Fruit fly (Drosophila melanogaster) whole organism, embryonic: ENCODE measurements around the gene P5CDh2.

Source experiments
- Atf3 ChIP-seq: fragments of 200-800 bp; sonication (Bioruptor generic); optimal IDR thresholded peaks from 3 replicates; lab custom pipeline; 2016; ENCODE audit warnings: missing biosample characterization, missing genetic modification characterization
- BEAF-32 ChIP-seq: fragments of 200-800 bp; sonication (Bioruptor generic); optimal IDR thresholded peaks from 3 replicates; lab custom pipeline; 2017; ENCODE audit warnings: missing biosample characterization, missing genetic modification characterization, mild to moderate bottlenecking, moderate library complexity, missing genetic modification reagents
- CG1024 ChIP-seq: fragments of 200-800 bp; sonication (Bioruptor generic); IDR thresholded peaks from 2 replicates; pipeline ENCODE4 v1.3.6; 2022; ENCODE audit warnings: missing biosample characterization, missing genetic modification characterization
- CG10267 ChIP-seq: fragments of 200-800 bp; sonication (Bioruptor generic); optimal IDR thresholded peaks from 2 replicates; lab custom pipeline; 2018; ENCODE audit warnings: missing biosample characterization, mild to moderate bottlenecking, missing genetic modification characterization, moderate library complexity
- CG12104 ChIP-seq: fragments of 200-800 bp; sonication (Bioruptor generic); optimal IDR thresholded peaks from 3 replicates; lab custom pipeline; 2016; ENCODE audit warnings: missing biosample characterization, missing genetic modification characterization
- CG12155 ChIP-seq: fragments of 200-800 bp; sonication (Bioruptor generic); optimal IDR thresholded peaks from 3 replicates; lab custom pipeline; 2016; ENCODE audit warnings: missing biosample characterization, missing genetic modification characterization
- CG12391 ChIP-seq: fragments of 200-800 bp; sonication (Bioruptor generic); optimal IDR thresholded peaks from 3 replicates; lab custom pipeline; 2018; ENCODE audit warnings: missing biosample characterization, mild to moderate bottlenecking, missing genetic modification characterization, moderate library complexity
- CG15011 ChIP-seq: fragments of 200-800 bp; sonication (Bioruptor generic); optimal IDR thresholded peaks from 3 replicates; lab custom pipeline; 2018; ENCODE audit warnings: missing biosample characterization, mild to moderate bottlenecking, missing genetic modification characterization
- CG17829 ChIP-seq: fragments of 200-800 bp; optimal IDR thresholded peaks from 2 replicates; lab custom pipeline; 2019; ENCODE audit warnings: missing biosample characterization, mild to moderate bottlenecking, missing genetic modification characterization, moderate library complexity
- CG18011 ChIP-seq: fragments of 200-800 bp; sonication (Bioruptor generic); optimal IDR thresholded peaks from 2 replicates; lab custom pipeline; 2017; ENCODE audit warnings: missing biosample characterization, missing genetic modification characterization, mild to moderate bottlenecking, moderate library complexity, missing genotype
- CG18599 ChIP-seq: fragments of 200-800 bp; sonication (Bioruptor generic); optimal IDR thresholded peaks from 3 replicates; lab custom pipeline; 2017; ENCODE audit warnings: missing biosample characterization, missing genetic modification characterization, mild to moderate bottlenecking, moderate library complexity, missing genetic modification reagents
- CG42726 ChIP-seq: fragments of 200-800 bp; sonication (Bioruptor generic); IDR thresholded peaks from 2 replicates; pipeline ENCODE4 v1.3.6; 2022; ENCODE audit warnings: missing biosample characterization, missing genetic modification characterization; ENCODE audit not compliant: partially characterized antibody
- CG4424 ChIP-seq: fragments of 200-800 bp; sonication (Bioruptor generic); optimal IDR thresholded peaks from 3 replicates; lab custom pipeline; 2016; ENCODE audit warnings: missing biosample characterization, missing genetic modification characterization
- CG4617 ChIP-seq: fragments of 200-800 bp; sonication (Bioruptor generic); optimal IDR thresholded peaks from 3 replicates; lab custom pipeline; 2016; ENCODE audit warnings: missing biosample characterization, missing genetic modification characterization, borderline replicate concordance
- CG6254 ChIP-seq: fragments of 200-800 bp; sonication (Bioruptor generic); optimal IDR thresholded peaks from 3 replicates; lab custom pipeline; 2017; ENCODE audit warnings: mild to moderate bottlenecking, missing biosample characterization, missing genetic modification reagents, missing genetic modification characterization
- CG6791 ChIP-seq: fragments of 200-800 bp; sonication (Bioruptor generic); IDR thresholded peaks from 3 replicates; pipeline ENCODE4 v1.3.6; 2022; ENCODE audit warnings: missing biosample characterization, missing genetic modification characterization; ENCODE audit not compliant: partially characterized antibody
- CG8281 ChIP-seq: fragments of 200-800 bp; sonication (Bioruptor generic); optimal IDR thresholded peaks from 2 replicates; lab custom pipeline; 2018; ENCODE audit warnings: missing biosample characterization, mild to moderate bottlenecking, missing genetic modification characterization, moderate library complexity
- CG9609 ChIP-seq: fragments of 200-800 bp; sonication (Bioruptor generic); optimal IDR thresholded peaks from 3 replicates; lab custom pipeline; 2016; ENCODE audit warnings: missing biosample characterization, missing genetic modification characterization
- Dfd ChIP-seq, 2 experiments: fragments of >200 bp; optimal IDR thresholded peaks; 2 replicates each; lab custom pipeline; 2017; ENCODE audit warnings: missing biosample characterization in 2 of 2, missing genetic modification characterization in 2 of 2
- Dll ChIP-seq: fragments of 200-800 bp; sonication (Bioruptor generic); IDR thresholded peaks from 4 replicates; pipeline ENCODE4 v1.3.6; 2022; ENCODE audit warnings: missing biosample characterization, missing genetic modification characterization; ENCODE audit not compliant: partially characterized antibody
- Doc3 ChIP-seq: fragments of 200-800 bp; sonication (Bioruptor generic); IDR thresholded peaks from 3 replicates; pipeline ENCODE4 v1.3.6; 2022; ENCODE audit warnings: missing biosample characterization, missing genetic modification characterization; ENCODE audit not compliant: partially characterized antibody
- MBD-R2 ChIP-seq: fragments of 200-800 bp; sonication (Bioruptor generic); IDR thresholded peaks from 2 replicates; pipeline ENCODE4 v1.3.6; 2022; ENCODE audit warnings: missing biosample characterization, missing genetic modification characterization
- MESR4 ChIP-seq: fragments of 200-800 bp; sonication (Bioruptor generic); optimal IDR thresholded peaks from 2 replicates; lab custom pipeline; 2018; ENCODE audit warnings: missing biosample characterization, mild to moderate bottlenecking, missing genetic modification characterization, moderate library complexity
- MTF-1 ChIP-seq: fragments of 200-800 bp; sonication (Bioruptor generic); optimal IDR thresholded peaks from 2 replicates; lab custom pipeline; 2018; ENCODE audit warnings: missing biosample characterization, mild to moderate bottlenecking, missing genetic modification characterization, borderline replicate concordance
- Mes4 ChIP-seq: fragments of 200-800 bp; sonication (Bioruptor generic); optimal IDR thresholded peaks from 2 replicates; lab custom pipeline; 2016; ENCODE audit warnings: missing biosample characterization, missing genetic modification characterization
- NC2α ChIP-seq: fragments of 200-800 bp; sonication (Bioruptor generic); optimal IDR thresholded peaks from 2 replicates; lab custom pipeline; 2016; ENCODE audit warnings: missing biosample characterization, missing genetic modification characterization
- Pdp1 ChIP-seq, 2 experiments: fragments of 200-800 bp; sonication (Bioruptor generic); optimal IDR thresholded peaks; 3 replicates each; lab custom pipeline; 2016; ENCODE audit warnings: missing biosample characterization in 2 of 2, missing genetic modification characterization in 2 of 2, mild to moderate bottlenecking in 1 of 2, moderate library complexity in 1 of 2
- Scr ChIP-seq: fragments of 200-800 bp; sonication (Bioruptor generic); IDR thresholded peaks from 2 replicates; pipeline ENCODE4 v1.3.6; 2022; ENCODE audit warnings: missing biosample characterization, missing genetic modification characterization; ENCODE audit not compliant: partially characterized antibody
- Sry-δ ChIP-seq: fragments of 200-800 bp; sonication (Bioruptor generic); optimal IDR thresholded peaks from 2 replicates; lab custom pipeline; 2016; ENCODE audit warnings: missing biosample characterization, missing genetic modification characterization
- Stat92E ChIP-seq, 3 experiments: fragments of >200 bp in 2 of 3; fragments of 200-800 bp in 1 of 3; sonication (Bioruptor generic) in 1 of 3; optimal IDR thresholded peaks; 2 replicates each; lab custom pipeline; 2017 to 2019; ENCODE audit warnings: missing biosample characterization in 3 of 3, missing genetic modification characterization in 3 of 3, mild to moderate bottlenecking in 1 of 3, moderate library complexity in 1 of 3
- Taf1 ChIP-seq: fragments of 200-800 bp; sonication (Bioruptor generic); IDR thresholded peaks from 2 replicates; pipeline ENCODE4 v1.3.6; 2022; ENCODE audit warnings: missing biosample characterization, missing genetic modification characterization
- Xbp1 ChIP-seq: fragments of 200-800 bp; sonication (Bioruptor generic); optimal IDR thresholded peaks from 3 replicates; lab custom pipeline; 2016; ENCODE audit warnings: missing biosample characterization, mild to moderate bottlenecking, missing genetic modification characterization
- amos ChIP-seq: fragments of 200-800 bp; sonication (Bioruptor generic); IDR thresholded peaks from 2 replicates; pipeline ENCODE4 v1.3.6; 2022; ENCODE audit warnings: missing biosample characterization, missing genetic modification characterization; ENCODE audit not compliant: partially characterized antibody
- bbx ChIP-seq: fragments of 200-800 bp; sonication (Bioruptor generic); IDR thresholded peaks from 2 replicates; pipeline ENCODE4 v1.3.6; 2022; ENCODE audit warnings: missing biosample characterization, missing genetic modification characterization; ENCODE audit not compliant: partially characterized antibody
- chinmo ChIP-seq: fragments of 200-800 bp; sonication (Bioruptor generic); IDR thresholded peaks from 4 replicates; pipeline ENCODE4 v1.3.6; 2022; ENCODE audit warnings: missing biosample characterization, missing genetic modification characterization; ENCODE audit not compliant: partially characterized antibody
- gce ChIP-seq: fragments of 200-800 bp; sonication (Bioruptor generic); IDR thresholded peaks from 3 replicates; pipeline ENCODE4 v1.3.6; 2022; ENCODE audit warnings: missing biosample characterization, missing genetic modification characterization
- gcm ChIP-seq: fragments of 200-800 bp; sonication (Bioruptor generic); optimal IDR thresholded peaks from 2 replicates; lab custom pipeline; 2019; ENCODE audit warnings: missing biosample characterization, mild to moderate bottlenecking, missing genetic modification characterization, moderate library complexity
- hb ChIP-seq: fragments of 200-800 bp; sonication (Bioruptor generic); IDR thresholded peaks from 3 replicates; pipeline ENCODE4 v1.3.6; 2022; ENCODE audit warnings: missing biosample characterization, missing genetic modification characterization; ENCODE audit not compliant: partially characterized antibody
- inv ChIP-seq: fragments of 200-800 bp; sonication (Bioruptor generic); IDR thresholded peaks from 2 replicates; pipeline ENCODE4 v1.3.6; 2022; ENCODE audit warnings: missing biosample characterization, missing genetic modification characterization; ENCODE audit not compliant: partially characterized antibody
- mld ChIP-seq: fragments of 200-800 bp; sonication (Bioruptor generic); IDR thresholded peaks from 3 replicates; pipeline ENCODE4 v1.3.6; 2022; ENCODE audit warnings: missing biosample characterization, missing genetic modification characterization; ENCODE audit not compliant: partially characterized antibody
- nom ChIP-seq: fragments of 200-800 bp; sonication (Bioruptor generic); optimal IDR thresholded peaks from 2 replicates; lab custom pipeline; 2017; ENCODE audit warnings: missing biosample characterization, missing genetic modification characterization, mild to moderate bottlenecking, moderate library complexity, missing genetic modification reagents
- org-1 ChIP-seq: fragments of 200-800 bp; sonication (Bioruptor generic); optimal IDR thresholded peaks from 2 replicates; lab custom pipeline; 2017; ENCODE audit warnings: missing biosample characterization, missing genetic modification characterization
- pum ChIP-seq: fragments of 200-800 bp; sonication (Bioruptor generic); optimal IDR thresholded peaks from 2 replicates; lab custom pipeline; 2016; ENCODE audit warnings: missing biosample characterization, missing genetic modification characterization
- sima ChIP-seq: fragments of 200-800 bp; sonication (Bioruptor generic); optimal IDR thresholded peaks from 2 replicates; lab custom pipeline; 2016; ENCODE audit warnings: missing biosample characterization, missing genetic modification characterization
- sob ChIP-seq: fragments of 200-800 bp; sonication (Bioruptor generic); IDR thresholded peaks from 2 replicates; pipeline ENCODE4 v1.3.6; 2022; ENCODE audit warnings: missing biosample characterization, missing genetic modification characterization
- stwl ChIP-seq: fragments of 200-800 bp; sonication (Bioruptor generic); optimal IDR thresholded peaks from 3 replicates; lab custom pipeline; 2018; ENCODE audit warnings: missing biosample characterization, mild to moderate bottlenecking, missing genetic modification characterization, moderate library complexity
- tna ChIP-seq: fragments of 200-800 bp; sonication (Bioruptor generic); IDR thresholded peaks from 2 replicates; pipeline ENCODE4 v1.3.6; 2022; ENCODE audit warnings: missing biosample characterization, missing genetic modification characterization; ENCODE audit not compliant: partially characterized antibody
- vnd ChIP-seq: fragments of 200-800 bp; sonication (Bioruptor generic); IDR thresholded peaks from 3 replicates; pipeline ENCODE4 v1.3.6; 2022; ENCODE audit warnings: missing biosample characterization, missing genetic modification characterization; ENCODE audit not compliant: partially characterized antibody

Gene P5CDh2

dm6 chr3R:21878473-21878872, 737 bp downstream of the P5CDh2 start, which contains the start of gene CG34148:
Gene CG34148 (minus strand): TSS chr3R:21878686.
- TF ChIP-seq CG12155 (no peak), CG6254 (no peak), Xbp1 (GFP tag; lab: Kevin White, UChicago) (no peak), Atf3 (no peak), CG4617 (GFP tag; lab: Kevin White, UChicago) (peak; percentile 37), sima (no peak), CG12104 (GFP tag; lab: Kevin White, UChicago) (no peak), CG10267 (tag; lab: Kevin White, UChicago) (peak; percentile 34), bbx (GFP tag; lab: Robert Waterston, UW) (peak; percentile 80), CG8281 (tag; lab: Kevin White, UChicago) (no peak), Dfd (GFP tag; optimal IDR thresholded peaks at IDR 0.05; lab: Kevin White, UChicago) (no peak), CG18011 (GFP tag; lab: Kevin White, UChicago) (no peak), CG6791 (GFP tag; lab: Robert Waterston, UW) (peak; percentile 83), nom (no peak), CG9609 (GFP tag; lab: Kevin White, UChicago) (no peak), Taf1 (no peak), CG15011 (GFP tag; lab: Kevin White, UChicago) (no peak), Dll (peak; percentile 82), hb (GFP tag; lab: Robert Waterston, UW) (peak; percentile 63; the same call in 1 of the 3 replicates), gce (GFP tag; lab: Robert Waterston, UW) (no peak), CG1024 (GFP tag; lab: Robert Waterston, UW) (no peak), BEAF-32 (GFP tag; lab: Kevin White, UChicago) (peak; percentile 55), CG12391 (tag; lab: Kevin White, UChicago) (no peak), Stat92E (GFP tag; optimal IDR thresholded peaks at IDR 0.05; lab: Kevin White, UChicago) (no peak), NC2α (no peak), Mes4 (GFP tag; lab: Kevin White, UChicago) (no peak), chinmo (GFP tag; lab: Robert Waterston, UW) (0 out of 4 replicates have a peak, but pooled peaks have one; percentile 81), tna (GFP tag; lab: Robert Waterston, UW) (peak; percentile 90), gcm (GFP tag; lab: Kevin White, UChicago) (no peak), Pdp1 (GFP tag; optimal IDR thresholded peaks at IDR 0.05; lab: Kevin White, UChicago) (peak in 1 of 2 experiments; percentile 94), mld (GFP tag; lab: Robert Waterston, UW) (peak; percentile 67; the same call in 2 of the 3 replicates), CG42726 (GFP tag; lab: Robert Waterston, UW) (no peak), CG18599 (GFP tag; lab: Kevin White, UChicago) (no peak), org-1 (GFP tag; lab: Kevin White, UChicago) (no peak), inv (GFP tag; lab: Robert Waterston, UW) (peak; percentile 36; the same call in 1 of the 2 replicates), stwl (peak; percentile 53), CG4424 (GFP tag; lab: Kevin White, UChicago) (no peak), Scr (GFP tag; lab: Robert Waterston, UW) (peak; percentile 74), Sry-δ (GFP tag; lab: Kevin White, UChicago) (peak; percentile 28), CG17829 (no peak), MTF-1 (GFP tag; lab: Kevin White, UChicago) (no peak), sob (no peak), MBD-R2 (peak; percentile 69), Doc3 (GFP tag; lab: Robert Waterston, UW) (peak; percentile 60; the same call in 2 of the 3 replicates), amos (peak; percentile 65; the same call in 1 of the 2 replicates), vnd (GFP tag; lab: Robert Waterston, UW) (peak; percentile 67; the same call in 2 of the 3 replicates), pum (no peak), MESR4 (GFP tag; lab: Kevin White, UChicago) (peak; percentile 60)
